Worm (Caenorhabditis elegans): Measurements from ENCODE around the gene smf-1.

smf-1 gene

DNA sequence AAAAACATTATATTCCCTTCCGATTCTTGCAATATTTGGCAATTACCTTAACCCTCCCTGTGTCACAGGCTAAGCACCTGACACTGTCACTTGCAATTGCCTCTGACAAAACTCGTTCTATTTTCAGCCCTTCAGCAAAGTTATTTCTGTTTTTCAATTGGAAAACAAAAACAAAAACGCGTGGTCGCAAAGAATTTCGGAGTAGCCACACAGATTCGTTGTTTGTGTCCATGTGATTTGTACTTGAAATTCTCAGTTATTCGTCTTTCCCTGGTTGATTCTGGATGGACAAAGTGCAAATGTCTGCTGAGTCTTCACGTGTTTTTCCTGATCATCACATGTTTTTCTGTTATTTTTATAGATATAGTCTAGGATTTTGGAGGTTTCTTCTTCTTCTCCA, 12.6 kb upstream of the smf-1 start (continued):
- peak; percentile 66 for TF ChIP-seq hlh-11 (tag; optimal IDR thresholded peaks at IDR 0.05)
- peak; percentile 44 for TF ChIP-seq aha-1 (tag)
- peak; percentile 46 for TF ChIP-seq nhr-11 (tag; optimal IDR thresholded peaks at IDR 0.05)
- TF ChIP-seq mxl-3 (GFP tag; optimal IDR thresholded peaks at IDR 0.05), result peak; percentile 48
- no peak for TF ChIP-seq egl-43 (GFP tag; IDR thresholded peaks at IDR 0.05)
- no peak for TF ChIP-seq unc-130 (GFP tag; optimal IDR thresholded peaks at IDR 0.05)
- TF ChIP-seq unc-62 (GFP tag; optimal IDR thresholded peaks at IDR 0.05 in 1 of 2), result peak in 1 of 2 experiments; percentile 59
- TF ChIP-seq unc-62 (tag; optimal IDR thresholded peaks at IDR 0.05), result no peak
- peak in 1 of 2 experiments; percentile 54 for TF ChIP-seq hif-1 (tag; optimal IDR thresholded peaks at IDR 0.05)
- TF ChIP-seq ztf-7 (tag; optimal IDR thresholded peaks at IDR 0.05), result no peak
- TF ChIP-seq nhr-76 (tag; optimal IDR thresholded peaks at IDR 0.05), result no peak
- TF ChIP-seq nhr-102 (tag; optimal IDR thresholded peaks at IDR 0.05), result peak; percentile 17
- no peak for TF ChIP-seq Y48G9A.11 (GFP tag; IDR thresholded peaks at IDR 0.05)
- TF ChIP-seq mdl-1 (tag; optimal IDR thresholded peaks at IDR 0.05), result peak; percentile 50 to 91
- TF ChIP-seq ceh-28 (tag; optimal IDR thresholded peaks at IDR 0.05), result no peak

DNA sequence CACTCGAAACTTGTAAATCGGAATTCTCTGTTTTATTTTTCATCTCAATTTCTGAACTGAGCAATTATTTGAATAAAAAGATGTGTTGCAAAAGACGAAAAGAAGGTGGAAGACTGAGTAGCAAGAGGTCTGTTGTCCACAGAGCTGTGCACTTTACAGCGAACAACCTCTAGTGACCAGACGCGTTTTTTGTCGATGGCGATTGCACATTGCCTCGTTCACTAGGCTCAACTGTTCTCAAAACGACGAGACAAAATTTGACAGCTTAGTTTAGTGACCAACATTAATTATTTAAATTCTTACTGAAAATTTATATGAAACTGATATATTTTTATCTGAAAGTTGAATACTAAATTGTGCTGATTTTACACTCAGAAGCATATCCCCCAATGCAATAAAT, 10.3 kb upstream of the smf-1 start, which contains the start of gene R03E9.2:
Gene R03E9.2, minus strand, starts transcription at position 101 of the 400 bp plus-strand sequence.
- TF ChIP-seq zag-1 (tag; optimal IDR thresholded peaks at IDR 0.05), result no peak
- TF ChIP-seq jun-1 (tag; optimal IDR thresholded peaks at IDR 0.05), result no peak
- no peak for TF ChIP-seq T20F7.1 (GFP tag; optimal IDR thresholded peaks at IDR 0.05)
- no peak for TF ChIP-seq attf-4 (tag; optimal IDR thresholded peaks at IDR 0.05)
- TF ChIP-seq nhr-48 (tag; optimal IDR thresholded peaks at IDR 0.05), result no peak
- TF ChIP-seq zip-11 (GFP tag; IDR thresholded peaks at IDR 0.05), result no peak
- TF ChIP-seq ces-1 (GFP tag; optimal IDR thresholded peaks at IDR 0.05), result no peak
- TF ChIP-seq dmd-8 (GFP tag; IDR thresholded peaks at IDR 0.05), result no peak
- no peak for TF ChIP-seq php-3 (GFP tag; IDR thresholded peaks at IDR 0.05)
- no peak for TF ChIP-seq nhr-42 (GFP tag; IDR thresholded peaks at IDR 0.05)
- TF ChIP-seq rbr-2 (tag; optimal IDR thresholded peaks at IDR 0.05), result no peak
- TF ChIP-seq hlh-30 (tag; optimal IDR thresholded peaks at IDR 0.05; ENCODE audit: insufficient read depth), result no peak

ce11 chrX:6729593-6729992, 6.7 kb upstream of the smf-1 start, which contains the start of gene K11G12.6:
Gene K11G12.6, minus strand, starts transcription at chrX:6729657.
- no peak for TF ChIP-seq arid-1 (GFP tag; conservative IDR thresholded peaks at IDR 0.05)
- TF ChIP-seq pha-4 (GFP tag; IDR thresholded peaks at IDR 0.05), result no peak
- peak; percentile 92 for TF ChIP-seq pha-4 (tag; optimal IDR thresholded peaks at IDR 0.05)
- TF ChIP-seq lsy-2 (tag; optimal IDR thresholded peaks at IDR 0.05), result peak in 1 of 2 experiments; percentile 48
- peak; percentile 41 for TF ChIP-seq mep-1 (tag; optimal IDR thresholded peaks at IDR 0.05)
- no peak for TF ChIP-seq saeg-2 (GFP tag; IDR thresholded peaks at IDR 0.05)
- TF ChIP-seq hlh-11 (tag; optimal IDR thresholded peaks at IDR 0.05), result peak; percentile 68
- TF ChIP-seq daf-16 (GFP tag; optimal IDR thresholded peaks at IDR 0.05), result peak in 1 of 2 experiments; percentile 19
- TF ChIP-seq daf-16 (tag; optimal IDR thresholded peaks at IDR 0.05), result peak; percentile 46
- TF ChIP-seq dve-1 (tag; optimal IDR thresholded peaks at IDR 0.05; ENCODE audit: insufficient read depth), result peak; percentile 23
- TF ChIP-seq zip-2 (tag; optimal IDR thresholded peaks at IDR 0.05), result no peak
- peak; percentile 41 to 98 for TF ChIP-seq mdl-1 (tag; optimal IDR thresholded peaks at IDR 0.05)
- TF ChIP-seq hlh-30 (tag; optimal IDR thresholded peaks at IDR 0.05; ENCODE audit: insufficient read depth), result peak; percentile 84
- TF ChIP-seq R02D3.7 (tag; optimal IDR thresholded peaks at IDR 0.05), result no peak
- TF ChIP-seq hif-1 (tag; optimal IDR thresholded peaks at IDR 0.05), result peak in 1 of 2 experiments; percentile 30
- TF ChIP-seq lin-38 (GFP tag; IDR thresholded peaks at IDR 0.05), result peak; percentile 45
- peak; percentile 11 for TF ChIP-seq nhr-28 (tag; optimal IDR thresholded peaks at IDR 0.05)
- TF ChIP-seq mes-2 (tag; optimal IDR thresholded peaks at IDR 0.05; ENCODE audit: poor library complexity, severe bottlenecking), result peak; percentile 45

Data from whole organism, L4 larva.